Worm (Caenorhabditis elegans): Measurements from ENCODE around the gene vit-5.
A peak's percentile ranks its signal among the peaks of the same experiment; 100 is the strongest.

- TF ChIP-seq ztf-23 (GFP tag; IDR thresholded peaks at IDR 0.05), result no peak
- 0 out of 2 replicates have a peak, but pooled peaks have one; percentile 17 for TF ChIP-seq flt-1 (GFP tag; IDR thresholded peaks at IDR 0.05)
- no peak for TF ChIP-seq tab-1 (GFP tag; IDR thresholded peaks at IDR 0.05)
Observed at ce11 chrX:3451122-3451521, 47.9 kb downstream of the vit-5 start, which contains the start of gene ZK813.5.
